Fruit fly (Drosophila melanogaster): Measurements from ENCODE around the gene Stim.

dm6 chrX:15888763-15889162 lies 51.5 kb downstream of the Stim start:
- TF ChIP-seq insv (optimal IDR thresholded peaks at IDR 0.05) = no peak
- TF ChIP-seq h (optimal IDR thresholded peaks at IDR 0.05) = no peak
- TF ChIP-seq psq (optimal IDR thresholded peaks at IDR 0.05) = no peak
- TF ChIP-seq Sin3A (optimal IDR thresholded peaks at IDR 0.05) = no peak
- TF ChIP-seq Myc (optimal IDR thresholded peaks at IDR 0.05) = no peak
- no peak for TF ChIP-seq ttk (optimal IDR thresholded peaks at IDR 0.05)

All from Kc167 (cell line).